Fruit fly (Drosophila melanogaster) whole organism, prepupa: ENCODE measurements around the gene CG15258.

Source experiments
- Blimp-1 ChIP-seq: fragments of 200-800 bp; sonication (Bioruptor generic); optimal IDR thresholded peaks from 3 replicates; lab custom pipeline; 2017; ENCODE audit warnings: missing biosample characterization, missing genetic modification characterization, mild to moderate bottlenecking, moderate library complexity, missing genetic modification reagents
- CG10669 ChIP-seq: fragments of 200-800 bp; sonication (Bioruptor generic); optimal IDR thresholded peaks from 3 replicates; lab custom pipeline; 2018; ENCODE audit warnings: missing biosample characterization, mild to moderate bottlenecking, missing genetic modification characterization, moderate library complexity
- CG11902 ChIP-seq: fragments of 200-800 bp; sonication (Bioruptor generic); optimal IDR thresholded peaks from 3 replicates; lab custom pipeline; 2016; ENCODE audit warnings: missing biosample characterization, missing genetic modification characterization
- CG15336 ChIP-seq: fragments of 200-800 bp; sonication (Bioruptor generic); IDR thresholded peaks from 2 replicates; pipeline ENCODE4 v1.3.6; 2022; ENCODE audit warnings: missing biosample characterization, missing genetic modification characterization
- CG31627 ChIP-seq: fragments of 200-800 bp; sonication (Bioruptor generic); optimal IDR thresholded peaks from 3 replicates; lab custom pipeline; 2016; ENCODE audit warnings: missing biosample characterization, missing genetic modification characterization
- CG32006 ChIP-seq: fragments of 200-800 bp; sonication (Bioruptor generic); optimal IDR thresholded peaks from 3 replicates; lab custom pipeline; 2017; ENCODE audit warnings: missing biosample characterization, mild to moderate bottlenecking, missing genetic modification characterization
- CG34406 ChIP-seq: fragments of 200-800 bp; sonication (Bioruptor generic); optimal IDR thresholded peaks from 3 replicates; lab custom pipeline; 2016; ENCODE audit warnings: missing biosample characterization, missing genetic modification characterization
- CG3919 ChIP-seq: fragments of 200-800 bp; sonication (Bioruptor generic); optimal IDR thresholded peaks from 3 replicates; lab custom pipeline; 2016; ENCODE audit warnings: missing biosample characterization, missing genetic modification characterization
- CG4318 ChIP-seq: fragments of 200-800 bp; sonication (Bioruptor generic); optimal IDR thresholded peaks from 3 replicates; lab custom pipeline; 2017; ENCODE audit warnings: missing biosample characterization, mild to moderate bottlenecking, missing genetic modification characterization
- CG6163 ChIP-seq: fragments of 200-800 bp; sonication (Bioruptor generic); IDR thresholded peaks from 3 replicates; pipeline ENCODE4 v1.3.6; 2022; ENCODE audit warnings: missing biosample characterization, missing genetic modification characterization
- CG6276 ChIP-seq: fragments of 200-800 bp; sonication (Bioruptor generic); optimal IDR thresholded peaks from 2 replicates; lab custom pipeline; 2017; ENCODE audit warnings: missing biosample characterization, mild to moderate bottlenecking, missing genetic modification characterization
- CG6792 ChIP-seq: fragments of 200-800 bp; sonication (Bioruptor generic); optimal IDR thresholded peaks from 3 replicates; lab custom pipeline; 2016; ENCODE audit warnings: missing biosample characterization, missing genetic modification characterization
- CG6808 ChIP-seq: fragments of 200-800 bp; sonication (Bioruptor generic); optimal IDR thresholded peaks from 3 replicates; lab custom pipeline; 2017; ENCODE audit warnings: missing biosample characterization, missing genetic modification characterization, mild to moderate bottlenecking, moderate library complexity, missing genetic modification reagents
- CG8119 ChIP-seq: fragments of 200-800 bp; sonication (Bioruptor generic); IDR thresholded peaks from 3 replicates; pipeline ENCODE4 v1.3.6; 2022; ENCODE audit warnings: missing biosample characterization, missing genetic modification characterization
- CG8319 ChIP-seq: fragments of 200-800 bp; sonication (Bioruptor generic); optimal IDR thresholded peaks from 3 replicates; lab custom pipeline; 2016; ENCODE audit warnings: missing biosample characterization, missing genetic modification characterization
- CG8632 ChIP-seq: fragments of 200-800 bp; sonication (Bioruptor generic); optimal IDR thresholded peaks from 3 replicates; lab custom pipeline; 2016; ENCODE audit warnings: missing biosample characterization, missing genetic modification characterization
- CG9139 ChIP-seq: fragments of 200-800 bp; sonication (Bioruptor generic); optimal IDR thresholded peaks from 3 replicates; lab custom pipeline; 2017; ENCODE audit warnings: missing biosample characterization, mild to moderate bottlenecking, missing genetic modification characterization
- Eip75B ChIP-seq: fragments of 200-800 bp; sonication (Bioruptor generic); optimal IDR thresholded peaks from 3 replicates; lab custom pipeline; 2016; ENCODE audit warnings: missing biosample characterization, missing genetic modification characterization
- Eip78C ChIP-seq: fragments of 200-800 bp; sonication (Bioruptor generic); peaks from one replicate; lab custom pipeline; 2016; ENCODE audit warnings: missing biosample characterization, missing genetic modification characterization
- Ets21C ChIP-seq: fragments of 200-800 bp; sonication (Bioruptor generic); optimal IDR thresholded peaks from 3 replicates; lab custom pipeline; 2016; ENCODE audit warnings: missing biosample characterization, missing genetic modification characterization
- Gug ChIP-seq: fragments of 200-800 bp; sonication (Bioruptor generic); IDR thresholded peaks from 2 replicates; pipeline ENCODE4 v1.3.6; 2022; ENCODE audit warnings: missing biosample characterization, missing genetic modification characterization
- Hr38 ChIP-seq: sonication (Bioruptor generic); optimal IDR thresholded peaks from 2 replicates; lab custom pipeline; 2016; ENCODE audit warnings: missing biosample characterization, missing genetic modification characterization
- Hr39 ChIP-seq: fragments of 200-800 bp; sonication (Bioruptor generic); optimal IDR thresholded peaks from 2 replicates; lab custom pipeline; 2016; ENCODE audit warnings: missing biosample characterization, missing genetic modification characterization
- Hr4 ChIP-seq: fragments of 200-800 bp; sonication (Bioruptor generic); optimal IDR thresholded peaks from 3 replicates; lab custom pipeline; 2016; ENCODE audit warnings: missing biosample characterization, missing genetic modification characterization
- Met ChIP-seq: fragments of 200-800 bp; sonication (Bioruptor generic); optimal IDR thresholded peaks from 3 replicates; lab custom pipeline; 2016; ENCODE audit warnings: missing biosample characterization, missing genetic modification characterization
- OdsH ChIP-seq: fragments of 200-800 bp; sonication (Bioruptor generic); optimal IDR thresholded peaks from 3 replicates; lab custom pipeline; 2016; ENCODE audit warnings: missing biosample characterization, missing genetic modification characterization
- Smox ChIP-seq: fragments of 200-800 bp; sonication (Bioruptor generic); optimal IDR thresholded peaks from 3 replicates; lab custom pipeline; 2016; ENCODE audit warnings: missing biosample characterization, missing genetic modification characterization
- Sox102F ChIP-seq: fragments of 200-800 bp; sonication (Bioruptor generic); optimal IDR thresholded peaks from 2 replicates; lab custom pipeline; 2016; ENCODE audit warnings: missing biosample characterization, mild to moderate bottlenecking, missing genetic modification characterization
- Sox14 ChIP-seq: fragments of 200-800 bp; sonication (Bioruptor generic); optimal IDR thresholded peaks from 3 replicates; lab custom pipeline; 2016; ENCODE audit warnings: missing biosample characterization, missing genetic modification characterization
- Sox15 ChIP-seq: fragments of 200-800 bp; sonication (Bioruptor generic); optimal IDR thresholded peaks from 3 replicates; lab custom pipeline; 2016; ENCODE audit warnings: missing biosample characterization, missing genetic modification characterization
- achi ChIP-seq: fragments of 200-800 bp; sonication (Bioruptor generic); optimal IDR thresholded peaks from 3 replicates; lab custom pipeline; 2016; ENCODE audit warnings: missing biosample characterization, missing genetic modification characterization
- acj6 ChIP-seq: fragments of 200-800 bp; sonication (Bioruptor generic); optimal IDR thresholded peaks from 3 replicates; lab custom pipeline; 2016; ENCODE audit warnings: missing biosample characterization, missing genetic modification characterization
- cyc ChIP-seq: fragments of 200-800 bp; sonication (Bioruptor generic); optimal IDR thresholded peaks from 3 replicates; lab custom pipeline; 2016; ENCODE audit warnings: missing biosample characterization, missing genetic modification characterization
- eg ChIP-seq: fragments of 200-800 bp; sonication (Bioruptor generic); IDR thresholded peaks from 3 replicates; pipeline ENCODE4 v1.3.6; 2022; ENCODE audit warnings: missing biosample characterization, missing genetic modification characterization
- esn ChIP-seq: fragments of 200-800 bp; sonication (Bioruptor generic); optimal IDR thresholded peaks from 2 replicates; lab custom pipeline; 2016; ENCODE audit warnings: missing biosample characterization, mild to moderate bottlenecking, missing genetic modification characterization, moderate library complexity
- fd59A ChIP-seq: fragments of 200-800 bp; sonication (Bioruptor generic); optimal IDR thresholded peaks from 2 replicates; lab custom pipeline; 2017; ENCODE audit warnings: missing biosample characterization, mild to moderate bottlenecking, missing genetic modification characterization, missing genetic modification reagents
- fd85E ChIP-seq: fragments of 200-800 bp; sonication (Bioruptor generic); optimal IDR thresholded peaks from 3 replicates; lab custom pipeline; 2016; ENCODE audit warnings: missing biosample characterization, missing genetic modification characterization
- fkh ChIP-seq: fragments of 200-800 bp; sonication (Bioruptor generic); optimal IDR thresholded peaks from 3 replicates; lab custom pipeline; 2017; ENCODE audit warnings: missing biosample characterization, mild to moderate bottlenecking, missing genetic modification characterization, moderate library complexity
- lz ChIP-seq: fragments of 200-800 bp; sonication (Bioruptor generic); optimal IDR thresholded peaks from 3 replicates; lab custom pipeline; 2016; ENCODE audit warnings: missing biosample characterization, missing genetic modification characterization
- pdm3 ChIP-seq: fragments of 200-800 bp; sonication (Bioruptor generic); optimal IDR thresholded peaks from 3 replicates; lab custom pipeline; 2016; ENCODE audit warnings: missing biosample characterization, missing genetic modification characterization
- salr ChIP-seq, 2 experiments: fragments of 200-800 bp; sonication (Bioruptor generic); optimal IDR thresholded peaks; 3 replicates each; lab custom pipeline; 2016 to 2018; ENCODE audit warnings: missing biosample characterization in 2 of 2, missing genetic modification characterization in 2 of 2, mild to moderate bottlenecking in 1 of 2
- spab ChIP-seq: fragments of 200-800 bp; sonication (Bioruptor generic); optimal IDR thresholded peaks from 2 replicates; lab custom pipeline; 2017; ENCODE audit warnings: missing biosample characterization, mild to moderate bottlenecking, missing genetic modification characterization, missing genetic modification reagents
- ss ChIP-seq, 2 experiments: fragments of 200-800 bp; sonication (Bioruptor generic); optimal IDR thresholded peaks; 2 replicates in 1 of 2; 3 replicates in 1 of 2; lab custom pipeline; 2017 to 2018; ENCODE audit warnings: mild to moderate bottlenecking in 2 of 2, missing biosample characterization in 2 of 2, missing genetic modification characterization in 2 of 2, moderate library complexity in 1 of 2
- svp ChIP-seq: fragments of 200-800 bp; sonication (Bioruptor generic); peaks from one replicate; lab custom pipeline; 2016; ENCODE audit warnings: missing biosample characterization, missing genetic modification characterization
- topi ChIP-seq: fragments of 200-800 bp; sonication (Bioruptor generic); optimal IDR thresholded peaks from 3 replicates; lab custom pipeline; 2016; ENCODE audit warnings: missing biosample characterization, missing genetic modification characterization
- vri ChIP-seq: fragments of 200-800 bp; sonication (Bioruptor generic); optimal IDR thresholded peaks from 3 replicates; lab custom pipeline; 2016; ENCODE audit warnings: missing biosample characterization, mild to moderate bottlenecking, missing genetic modification characterization

CG15258 gene

DNA sequence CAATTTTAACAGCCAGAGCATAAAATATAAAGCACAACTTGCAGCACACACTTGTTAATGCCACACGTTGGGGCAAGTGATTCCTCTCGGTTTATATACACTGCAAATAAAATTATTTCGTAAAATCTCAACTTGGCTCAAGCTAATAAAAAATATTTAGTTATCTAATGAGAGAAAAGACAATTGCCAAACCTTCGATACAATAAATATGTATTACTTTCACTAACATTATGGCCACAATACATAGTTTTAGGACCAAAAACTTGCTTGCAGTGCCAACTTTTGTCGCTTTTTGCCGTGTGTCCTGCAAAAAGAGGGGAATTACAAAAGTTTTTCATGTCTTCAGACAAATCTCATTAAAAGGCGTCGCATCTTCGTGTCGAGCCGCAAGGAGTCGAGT, 32.0 kb downstream of the CG15258 start (continued):
- TF ChIP-seq fd85E (GFP tag; lab: Kevin White, UChicago): no peak
- peak; percentile 1 for TF ChIP-seq CG10669 (GFP tag; lab: Kevin White, UChicago)
- TF ChIP-seq CG9139 (GFP tag; lab: Kevin White, UChicago): no peak
- TF ChIP-seq CG11902 (GFP tag; lab: Kevin White, UChicago): no peak
- TF ChIP-seq Blimp-1 (GFP tag; lab: Kevin White, UChicago): no peak
- no peak for TF ChIP-seq CG8319 (GFP tag; lab: Kevin White, UChicago)
- no peak for TF ChIP-seq CG8119 (GFP tag; lab: Robert Waterston, UW)

DNA sequence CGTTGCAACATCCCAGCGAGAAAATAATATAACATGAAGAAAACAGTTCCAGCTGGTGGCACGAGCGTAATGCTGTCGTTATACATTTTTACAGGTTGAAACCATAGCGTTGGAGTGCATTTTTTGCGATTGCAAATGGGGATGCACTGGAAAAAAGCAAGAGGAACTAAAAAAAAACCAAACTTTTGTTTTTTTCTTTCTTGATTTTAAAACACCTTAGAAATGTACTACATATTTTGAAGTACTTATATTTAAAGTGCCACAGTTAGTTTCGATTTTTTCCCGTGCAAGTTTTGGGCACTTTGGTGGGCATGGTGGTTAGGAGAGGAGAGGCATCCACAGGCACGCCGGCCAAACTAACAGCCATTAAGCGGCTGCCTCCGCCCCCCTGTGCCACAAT, 33.4 kb downstream of the CG15258 start:
- TF ChIP-seq Hr39 (GFP tag; lab: Kevin White, UChicago) (peak; percentile 46), OdsH (GFP tag; lab: Kevin White, UChicago) (peak; percentile 7), spab (GFP tag; lab: Kevin White, UChicago) (no peak), fkh (GFP tag; lab: Kevin White, UChicago) (no peak), achi (GFP tag; lab: Kevin White, UChicago) (peak; percentile 29), Met (peak; percentile 37), CG4318 (peak; percentile 40), CG3919 (peak; percentile 25), Ets21C (GFP tag; lab: Kevin White, UChicago) (peak; percentile 29), Smox (peak; percentile 16), CG6163 (0 out of 3 replicates have a peak, but pooled peaks have one; percentile 38), CG34406 (GFP tag; lab: Kevin White, UChicago) (peak; percentile 3), CG10669 (GFP tag; lab: Kevin White, UChicago) (no peak), esn (GFP tag; lab: Kevin White, UChicago) (peak; percentile 66), CG6808 (no peak), CG6276 (GFP tag; lab: Kevin White, UChicago) (peak; percentile 22), CG8319 (GFP tag; lab: Kevin White, UChicago) (no peak), Gug (no peak), pdm3 (GFP tag; lab: Kevin White, UChicago) (no peak), CG32006 (GFP tag; lab: Kevin White, UChicago) (peak; percentile 63), Sox14 (GFP tag; lab: Kevin White, UChicago) (peak; percentile 3), salr (GFP tag; optimal IDR thresholded peaks at IDR 0.05; lab: Kevin White, UChicago) (no peak), CG31627 (GFP tag; lab: Kevin White, UChicago) (peak; percentile 64), Hr4 (GFP tag; lab: Kevin White, UChicago) (peak; percentile 56), topi (GFP tag; lab: Kevin White, UChicago) (peak; percentile 60), CG8119 (GFP tag; lab: Robert Waterston, UW) (peak; percentile 71), vri (GFP tag; lab: Kevin White, UChicago) (no peak), Eip75B (no peak), CG15336 (GFP tag; lab: Robert Waterston, UW) (peak; percentile 74), fd59A (GFP tag; lab: Kevin White, UChicago) (no peak), Sox102F (GFP tag; lab: Kevin White, UChicago) (peak; percentile 40), eg (GFP tag; lab: Robert Waterston, UW) (peak; percentile 66), acj6 (peak; percentile 16), svp (peak; percentile 80), Eip78C (GFP tag; lab: Kevin White, UChicago) (peak; percentile 85), Sox15 (GFP tag; lab: Kevin White, UChicago) (no peak), CG8632 (GFP tag; lab: Kevin White, UChicago) (no peak), lz (GFP tag; lab: Kevin White, UChicago) (peak; percentile 23), Hr38 (no peak), ss (GFP tag; optimal IDR thresholded peaks at IDR 0.05; lab: Kevin White, UChicago) (no peak), cyc (GFP tag; lab: Kevin White, UChicago) (peak; percentile 46), CG6792 (peak; percentile 3)
